Worm (Caenorhabditis elegans): ENCODE measurements around the gene ndus-8.

DNA sequence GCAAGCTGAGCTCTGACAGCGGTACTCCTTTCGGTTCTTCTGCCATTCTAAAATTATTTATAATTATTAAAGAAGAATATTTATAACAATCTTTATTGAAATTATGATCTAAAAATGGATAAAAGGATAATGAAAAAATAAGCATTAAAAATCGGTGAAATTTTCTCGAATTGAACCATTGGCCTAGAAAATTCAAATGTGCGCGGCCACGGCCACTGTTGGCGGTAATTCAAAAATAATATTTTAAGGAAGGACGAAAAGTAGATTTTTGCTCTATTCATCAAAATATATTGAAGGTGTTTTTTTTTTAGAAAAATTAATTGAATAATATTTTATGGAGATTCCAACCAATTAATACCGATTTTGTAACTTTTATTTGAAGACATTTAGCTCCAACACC is 35.2 kb downstream of the ndus-8 start, which contains the start of gene pfd-5:
- TF ChIP-seq Y79H2A.3 (GFP tag; conservative IDR thresholded peaks at IDR 0.05) = no peak
- no peak for TF ChIP-seq ceh-58 (GFP tag; IDR thresholded peaks at IDR 0.05)
- no peak for TF ChIP-seq tlf-1 (GFP tag; optimal IDR thresholded peaks at IDR 0.05)
- no peak for TF ChIP-seq ama-1 (optimal IDR thresholded peaks at IDR 0.05)
- no peak for TF ChIP-seq ama-1 (GFP tag; optimal IDR thresholded peaks at IDR 0.05)
- no peak for TF ChIP-seq fkh-3 (tag; optimal IDR thresholded peaks at IDR 0.05)
- TF ChIP-seq F22D6.2 (tag; optimal IDR thresholded peaks at IDR 0.05) = no peak
- no peak for TF ChIP-seq pha-4 (tag; optimal IDR thresholded peaks at IDR 0.05)
- no peak for TF ChIP-seq B0019.2 (GFP tag; conservative IDR thresholded peaks at IDR 0.05)
- peak; percentile 98 for TF ChIP-seq lin-54 (GFP tag; optimal IDR thresholded peaks at IDR 0.05)
- no peak for TF ChIP-seq snpc-3.4 (tag; optimal IDR thresholded peaks at IDR 0.05)

Data from whole organism, young adult.